Fruit fly (Drosophila melanogaster): ENCODE measurements around the gene Gyc76C.

The Gyc76C gene

DNA sequence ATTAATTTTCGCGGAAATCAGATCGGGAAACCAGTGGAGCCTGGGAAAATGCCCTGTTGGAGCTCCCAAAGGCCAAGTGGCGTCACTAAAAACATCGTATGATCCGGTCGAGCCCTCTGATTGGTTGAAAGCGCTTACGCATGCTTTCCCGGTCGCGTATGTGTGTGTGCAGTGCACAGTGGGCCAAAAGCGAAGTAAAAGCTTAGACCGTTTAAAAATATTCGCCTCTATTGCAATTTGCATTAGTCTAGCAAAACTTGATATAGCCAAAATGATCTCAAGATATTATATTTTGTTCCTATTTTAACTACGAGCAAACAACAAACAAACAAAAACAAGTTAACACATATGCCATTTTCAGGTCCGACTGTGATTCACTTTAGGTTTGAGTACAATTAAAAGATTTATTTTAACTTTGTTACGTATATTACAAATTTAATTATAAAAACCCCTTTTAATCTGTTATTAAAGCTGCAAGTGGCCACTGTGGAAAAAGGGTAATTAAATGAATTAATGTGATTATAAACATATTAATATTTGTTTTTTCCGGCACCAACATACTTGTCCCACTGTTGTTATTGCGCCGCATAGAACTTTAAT lies 934 bp upstream of the Gyc76C start (continued):
- TF ChIP-seq gfzf (GFP tag; optimal IDR thresholded peaks at IDR 0.05) (no peak), toy (GFP tag; IDR thresholded peaks at IDR 0.05) (0 out of 2 replicates have a peak, but pooled peaks have one; percentile 54), CG2199 (GFP tag; IDR thresholded peaks at IDR 0.05) (no peak; the same call in 2 of the 3 replicates), inv (GFP tag; IDR thresholded peaks at IDR 0.05; ENCODE audit: partially characterized antibody) (peak; percentile 42), CG10209 (GFP tag; optimal IDR thresholded peaks at IDR 0.05) (peak; percentile 88), cas (GFP tag; IDR thresholded peaks at IDR 0.05) (0 out of 2 replicates have a peak, but pooled peaks have one; percentile 31), Elba2 (GFP tag; optimal IDR thresholded peaks at IDR 0.05) (no peak), Side (GFP tag; optimal IDR thresholded peaks at IDR 0.05) (peak; percentile 83), CTCF (GFP tag; optimal IDR thresholded peaks at IDR 0.05) (no peak), so (GFP tag; IDR thresholded peaks at IDR 0.05) (peak; percentile 67), Rfx (GFP tag; IDR thresholded peaks at IDR 0.05) (peak; percentile 89), repo (GFP tag; optimal IDR thresholded peaks at IDR 0.05) (peak; percentile 69), hbn (GFP tag; IDR thresholded peaks at IDR 0.05; ENCODE audit: partially characterized antibody) (no peak), ro (GFP tag; IDR thresholded peaks at IDR 0.05) (0 out of 2 replicates have a peak, but pooled peaks have one; percentile 29), lov (optimal IDR thresholded peaks at IDR 0.05) (no peak), lov (GFP tag; IDR thresholded peaks at IDR 0.05) (peak; percentile 84; the same call in 2 of the 3 replicates), CG10267 (tag; optimal IDR thresholded peaks at IDR 0.05) (peak; percentile 77), CG14014 (GFP tag; IDR thresholded peaks at IDR 0.05) (peak; percentile 73), bab2 (GFP tag; optimal IDR thresholded peaks at IDR 0.05) (peak; percentile 70), CG7987 (GFP tag; optimal IDR thresholded peaks at IDR 0.05) (peak; percentile 40), dati (GFP tag; IDR thresholded peaks at IDR 0.05) (no peak), CG14667 (GFP tag; IDR thresholded peaks at IDR 0.05) (peak; percentile 47; the same call in 1 of the 2 replicates), insv (GFP tag; optimal IDR thresholded peaks at IDR 0.05) (peak in 1 of 2 experiments; percentile 63), CG8388 (GFP tag; optimal IDR thresholded peaks at IDR 0.05) (peak; percentile 72), CG11085 (GFP tag; IDR thresholded peaks at IDR 0.05) (0 out of 2 replicates have a peak, but pooled peaks have one; percentile 31), pfk (GFP tag; optimal IDR thresholded peaks at IDR 0.05) (peak; percentile 16), chinmo (GFP tag; IDR thresholded peaks at IDR 0.05; ENCODE audit: partially characterized antibody) (peak; percentile 67; the same call in 1 of the 4 replicates), Sry-β (GFP tag; optimal IDR thresholded peaks at IDR 0.05) (peak; percentile 30), zf30C (GFP tag; optimal IDR thresholded peaks at IDR 0.05) (no peak), CG9437 (GFP tag; optimal IDR thresholded peaks at IDR 0.05) (peak; percentile 89), CG2116 (GFP tag; optimal IDR thresholded peaks at IDR 0.05) (peak; percentile 52), fd96Cb (tag; optimal IDR thresholded peaks at IDR 0.05) (peak; percentile 75), CG4854 (GFP tag; optimal IDR thresholded peaks at IDR 0.05) (peak; percentile 81), CG10431 (GFP tag; optimal IDR thresholded peaks at IDR 0.05) (peak; percentile 72), btn (GFP tag; optimal IDR thresholded peaks at IDR 0.05) (peak; percentile 75), otp (GFP tag; IDR thresholded peaks at IDR 0.05) (peak; percentile 56; the same call in 1 of the 3 replicates), da (GFP tag; optimal IDR thresholded peaks at IDR 0.05) (peak; percentile 0), CG15011 (GFP tag; optimal IDR thresholded peaks at IDR 0.05) (peak; percentile 88), CG11695 (GFP tag; IDR thresholded peaks at IDR 0.05) (peak; percentile 71), tna (GFP tag; IDR thresholded peaks at IDR 0.05; ENCODE audit: partially characterized antibody) (peak; percentile 18; the same call in 1 of the 2 replicates), tin (GFP tag; optimal IDR thresholded peaks at IDR 0.05) (peak; percentile 84), CG7963 (GFP tag; IDR thresholded peaks at IDR 0.05; ENCODE audit: partially characterized antibody) (peak; percentile 35; the same call in 1 of the 3 replicates), nau (GFP tag; optimal IDR thresholded peaks at IDR 0.05) (no peak), CG10543 (GFP tag; optimal IDR thresholded peaks at IDR 0.05) (peak; percentile 96), Dll (GFP tag; IDR thresholded peaks at IDR 0.05; ENCODE audit: partially characterized antibody) (peak; percentile 33; the same call in 1 of the 4 replicates), lmd (GFP tag; IDR thresholded peaks at IDR 0.05) (peak; percentile 72), Hand (GFP tag; optimal IDR thresholded peaks at IDR 0.05) (peak; percentile 91), CG33213 (GFP tag; optimal IDR thresholded peaks at IDR 0.05) (peak; percentile 45), ERR (GFP tag; optimal IDR thresholded peaks at IDR 0.05) (peak; percentile 45)
